Worm (Caenorhabditis elegans): ENCODE results near the gene ZK370.4.

The ZK370.4 gene

ce11 chrIII:8731310-8731709 is at the start of gene ZK370.4:
ZK370.4 (minus strand) TSS chrIII:8731410.
- TF ChIP-seq egl-13 (tag; optimal IDR thresholded peaks at IDR 0.05) (no peak), lin-39 (tag; optimal IDR thresholded peaks at IDR 0.05) (no peak), efl-1 (optimal IDR thresholded peaks at IDR 0.05) (no peak), efl-1 (GFP tag; optimal IDR thresholded peaks at IDR 0.05 in 1 of 2) (peak in 1 of 2 experiments; percentile 57), unc-30 (tag; optimal IDR thresholded peaks at IDR 0.05) (no peak), vab-15 (tag; optimal IDR thresholded peaks at IDR 0.05) (no peak)

ce11 chrIII:8780473-8780872 is 49.3 kb upstream of the ZK370.4 start:
- peak; percentile 87 for TF ChIP-seq grh-1 (GFP tag; IDR thresholded peaks at IDR 0.05)
- no peak for TF ChIP-seq zip-4 (GFP tag; optimal IDR thresholded peaks at IDR 0.05)
- TF ChIP-seq elt-3 (tag; optimal IDR thresholded peaks at IDR 0.05), result peak in 2 of 6 experiments; percentile 76 to 89
- TF ChIP-seq lin-14 (GFP tag; optimal IDR thresholded peaks at IDR 0.05), result peak; percentile 89
- TF ChIP-seq tlp-1 (tag; optimal IDR thresholded peaks at IDR 0.05), result no peak
- peak; percentile 37 to 61 for TF ChIP-seq lin-35 (GFP tag; optimal IDR thresholded peaks at IDR 0.05)
- TF ChIP-seq ztf-4 (tag; optimal IDR thresholded peaks at IDR 0.05), result peak; percentile 15
- peak; percentile 18 for TF ChIP-seq C16A3.4 (tag; optimal IDR thresholded peaks at IDR 0.05)
- no peak for TF ChIP-seq irx-1 (tag; optimal IDR thresholded peaks at IDR 0.05)
- TF ChIP-seq skn-1 (tag; optimal IDR thresholded peaks at IDR 0.05), result peak; percentile 21
- TF ChIP-seq snpc-4 (tag; optimal IDR thresholded peaks at IDR 0.05), result no peak
- peak; percentile 55 for TF ChIP-seq nhr-90 (tag; optimal IDR thresholded peaks at IDR 0.05; ENCODE audit: poor library complexity)
- no peak for TF ChIP-seq elt-2 (tag; optimal IDR thresholded peaks at IDR 0.05)
- TF ChIP-seq xbp-1 (tag; optimal IDR thresholded peaks at IDR 0.05), result peak; percentile 15
- no peak for TF ChIP-seq hlh-17 (GFP tag; optimal IDR thresholded peaks at IDR 0.05; ENCODE audit: borderline replicate concordance)
- TF ChIP-seq Y116A8C.19 (tag; optimal IDR thresholded peaks at IDR 0.05; ENCODE audit: borderline replicate concordance), result no peak
- TF ChIP-seq lin-39 (tag; optimal IDR thresholded peaks at IDR 0.05), result no peak
- no peak for TF ChIP-seq ces-1 (GFP tag; optimal IDR thresholded peaks at IDR 0.05)
- TF ChIP-seq unc-98 (GFP tag; IDR thresholded peaks at IDR 0.05), result no peak
- peak in 1 of 3 experiments; percentile 20 for TF ChIP-seq ceh-82 (tag; optimal IDR thresholded peaks at IDR 0.05)
- peak in 1 of 2 experiments; percentile 84 for TF ChIP-seq mdl-1 (tag; optimal IDR thresholded peaks at IDR 0.05)
- no peak for TF ChIP-seq efl-3 (GFP tag; optimal IDR thresholded peaks at IDR 0.05)
- TF ChIP-seq unc-30 (tag; optimal IDR thresholded peaks at IDR 0.05), result no peak
- TF ChIP-seq jun-1 (tag; optimal IDR thresholded peaks at IDR 0.05), result peak; percentile 53
- peak; percentile 81 for TF ChIP-seq blmp-1 (tag; optimal IDR thresholded peaks at IDR 0.05)
- peak; percentile 53 for TF ChIP-seq nhr-19 (GFP tag; conservative IDR thresholded peaks at IDR 0.05)
- no peak for TF ChIP-seq fkh-4 (tag; optimal IDR thresholded peaks at IDR 0.05; ENCODE audit: borderline replicate concordance)
- peak; percentile 11 for TF ChIP-seq nhr-47 (tag; optimal IDR thresholded peaks at IDR 0.05)
- TF ChIP-seq tbx-2 (tag; optimal IDR thresholded peaks at IDR 0.05), result peak; percentile 74
- TF ChIP-seq nhr-85 (tag), result peak; percentile 97
- TF ChIP-seq lsy-2 (tag; optimal IDR thresholded peaks at IDR 0.05), result peak in 1 of 2 experiments; percentile 55
- peak in 2 of 3 experiments; percentile 33 to 43 for TF ChIP-seq dpl-1 (GFP tag; optimal IDR thresholded peaks at IDR 0.05)
- peak; percentile 27 for TF ChIP-seq lir-3 (tag; optimal IDR thresholded peaks at IDR 0.05; ENCODE audit: poor library complexity)
- TF ChIP-seq nhr-12 (tag; optimal IDR thresholded peaks at IDR 0.05), result no peak
- no peak for TF ChIP-seq ceh-8 (GFP tag; optimal IDR thresholded peaks at IDR 0.05)
- no peak for TF ChIP-seq lin-13 (GFP tag; optimal IDR thresholded peaks at IDR 0.05)
- TF ChIP-seq unc-130 (tag; optimal IDR thresholded peaks at IDR 0.05), result no peak
- TF ChIP-seq unc-86 (tag; optimal IDR thresholded peaks at IDR 0.05), result no peak
- TF ChIP-seq snu-23 (GFP tag; optimal IDR thresholded peaks at IDR 0.05), result peak; percentile 79
- TF ChIP-seq efl-1 (optimal IDR thresholded peaks at IDR 0.05), result peak; percentile 5 to 33
- TF ChIP-seq efl-1 (GFP tag; optimal IDR thresholded peaks at IDR 0.05 in 1 of 2), result peak; percentile 20 to 86
- peak; percentile 28 for TF ChIP-seq rnt-1 (tag; optimal IDR thresholded peaks at IDR 0.05)
- TF ChIP-seq ama-1 (optimal IDR thresholded peaks at IDR 0.05), result no peak
- TF ChIP-seq vab-15 (tag; optimal IDR thresholded peaks at IDR 0.05), result no peak
- no peak for TF ChIP-seq mef-2 (tag; optimal IDR thresholded peaks at IDR 0.05)
- TF ChIP-seq pag-3 (tag; optimal IDR thresholded peaks at IDR 0.05; ENCODE audit: borderline replicate concordance, insufficient read depth), result no peak
- TF ChIP-seq hlh-4 (tag; optimal IDR thresholded peaks at IDR 0.05), result no peak
- peak; percentile 8 for TF ChIP-seq fos-1 (tag; optimal IDR thresholded peaks at IDR 0.05)
- TF ChIP-seq sptf-1 (tag; optimal IDR thresholded peaks at IDR 0.05), result no peak

All from whole organism, L1 larva.